Worm (Caenorhabditis elegans) whole organism, L4/young adult: ENCODE measurements around the gene H06H21.11.

Experiments
- W03F9.2 ChIP-seq: fragments of 150-350 bp; optimal IDR thresholded peaks from 2 replicates; lab custom pipeline; 2014; ENCODE audit warnings: missing biosample characterization, missing genetic modification characterization
- dao-5 ChIP-seq: sonication (generic microtip); optimal IDR thresholded peaks from 2 replicates; lab custom pipeline; 2016; ENCODE audit warnings: missing genotype, missing genetic modification characterization, moderate library complexity, missing compliant biosample characterization
- him-1 ChIP-seq: sonication (generic microtip); optimal IDR thresholded peaks from 2 replicates; lab custom pipeline; 2016; ENCODE audit warnings: missing genotype, missing genetic modification reagents, missing genetic modification characterization, missing compliant biosample characterization

DNA sequence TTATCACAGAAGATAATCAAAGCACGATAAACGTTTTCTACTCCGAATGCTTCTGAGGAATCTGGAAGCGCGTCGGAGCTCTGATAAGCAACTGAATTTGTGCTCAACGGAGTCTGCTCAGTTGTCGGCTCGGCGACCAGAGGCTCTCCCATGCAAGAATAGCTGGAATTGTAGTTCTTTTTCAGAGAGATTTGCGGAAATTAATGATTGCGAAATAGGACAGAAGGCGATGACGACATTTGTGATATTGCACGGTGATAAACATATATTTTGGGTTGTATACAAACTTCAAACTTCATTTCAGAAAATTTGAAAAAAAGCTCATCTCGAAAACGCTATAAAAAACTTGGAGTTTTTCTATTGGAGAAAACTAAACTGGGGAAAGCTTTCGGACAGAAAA is 2.7 kb upstream of the H06H21.11 start, which contains the start of gene H06H21.37:
- TF ChIP-seq dao-5 = no peak
- no peak for TF ChIP-seq W03F9.2 (tag; lab: Kevin White, UChicago)
- TF ChIP-seq him-1 (tag; lab: Kevin White, UChicago) = no peak
